Fruit fly (Drosophila melanogaster): ENCODE data around the gene CG13026.

Gene CG13026

dm6 chr3L:16708738-16709350, 17.1 kb downstream of the CG13026 start:
- no peak for TF ChIP-seq CG16779 (tag; optimal IDR thresholded peaks at IDR 0.05)
- peak; percentile 74 for TF ChIP-seq fkh (GFP tag; optimal IDR thresholded peaks at IDR 0.05)
- TF ChIP-seq Eip75B (GFP tag; optimal IDR thresholded peaks at IDR 0.05), result no peak

DNA sequence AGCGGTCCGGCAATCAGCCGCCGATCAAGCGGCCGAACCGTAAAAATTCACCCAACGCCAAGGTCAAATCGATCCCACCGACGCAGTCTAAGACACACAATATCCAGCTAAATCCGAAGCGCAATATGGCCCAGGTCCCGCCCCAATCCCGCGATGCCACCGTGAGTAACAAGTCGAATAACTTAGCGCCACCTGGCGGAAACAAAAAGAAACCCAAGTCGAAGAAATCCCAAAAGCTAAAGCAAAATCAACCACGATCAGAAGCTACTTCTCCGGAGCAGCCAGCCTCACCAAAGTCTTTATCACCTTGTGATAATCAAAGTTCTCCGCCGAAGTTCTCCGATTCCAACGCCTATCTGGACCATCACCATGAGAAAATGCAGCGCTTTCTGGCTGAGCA, 20.3 kb downstream of the CG13026 start:
- TF ChIP-seq CG9139 (GFP tag; optimal IDR thresholded peaks at IDR 0.05), result no peak
- no peak for TF ChIP-seq salr (GFP tag; optimal IDR thresholded peaks at IDR 0.05)
- TF ChIP-seq fkh (GFP tag; optimal IDR thresholded peaks at IDR 0.05), result no peak
- TF ChIP-seq CG3032 (tag; optimal IDR thresholded peaks at IDR 0.05), result no peak
- no peak for TF ChIP-seq acj6 (GFP tag; optimal IDR thresholded peaks at IDR 0.05)
- no peak for TF ChIP-seq achi (GFP tag; optimal IDR thresholded peaks at IDR 0.05)
- TF ChIP-seq Eip75B (GFP tag; optimal IDR thresholded peaks at IDR 0.05), result no peak
- no peak for TF ChIP-seq pdm3 (GFP tag; optimal IDR thresholded peaks at IDR 0.05)
- TF ChIP-seq Blimp-1 (GFP tag; optimal IDR thresholded peaks at IDR 0.05), result no peak

DNA sequence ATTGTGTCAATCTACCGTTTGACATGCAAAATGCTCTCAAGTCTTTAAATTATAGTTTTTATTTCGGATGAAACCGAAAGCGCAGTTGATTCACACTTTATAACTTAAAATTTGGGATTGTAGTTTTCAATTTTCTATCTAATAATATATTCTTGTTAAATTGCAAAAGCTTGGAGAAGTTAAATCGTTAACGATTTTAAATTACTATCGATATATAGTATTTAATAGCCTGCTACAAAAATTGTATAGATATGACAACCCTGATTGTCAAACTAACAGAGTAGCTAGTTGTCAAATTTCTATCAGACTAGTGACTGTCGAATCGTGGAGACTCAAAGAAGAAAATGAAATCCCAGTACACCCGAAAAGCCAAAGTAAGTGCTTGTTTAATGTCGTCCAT, 21.3 kb downstream of the CG13026 start, which contains the start of gene CG9692:
Gene CG9692 (plus strand): TSS at position 301 of the 400 bp plus-strand sequence.
- TF ChIP-seq CG4318 (GFP tag; optimal IDR thresholded peaks at IDR 0.05) (no peak), OdsH (GFP tag; optimal IDR thresholded peaks at IDR 0.05) (no peak), fd59A (GFP tag; optimal IDR thresholded peaks at IDR 0.05) (no peak), CG1621 (tag; optimal IDR thresholded peaks at IDR 0.05) (no peak), CG15336 (GFP tag; IDR thresholded peaks at IDR 0.05) (no peak), ss (GFP tag; optimal IDR thresholded peaks at IDR 0.05) (no peak), CG31627 (GFP tag; optimal IDR thresholded peaks at IDR 0.05) (no peak), Sox14 (GFP tag; optimal IDR thresholded peaks at IDR 0.05) (no peak), dsx (GFP tag; optimal IDR thresholded peaks at IDR 0.05; ENCODE audit: poor library complexity, severe bottlenecking) (no peak), CG3032 (tag; optimal IDR thresholded peaks at IDR 0.05) (no peak), CG6808 (GFP tag; optimal IDR thresholded peaks at IDR 0.05) (no peak), CG6163 (GFP tag; IDR thresholded peaks at IDR 0.05) (no peak), Hr38 (GFP tag; optimal IDR thresholded peaks at IDR 0.05) (no peak)

DNA sequence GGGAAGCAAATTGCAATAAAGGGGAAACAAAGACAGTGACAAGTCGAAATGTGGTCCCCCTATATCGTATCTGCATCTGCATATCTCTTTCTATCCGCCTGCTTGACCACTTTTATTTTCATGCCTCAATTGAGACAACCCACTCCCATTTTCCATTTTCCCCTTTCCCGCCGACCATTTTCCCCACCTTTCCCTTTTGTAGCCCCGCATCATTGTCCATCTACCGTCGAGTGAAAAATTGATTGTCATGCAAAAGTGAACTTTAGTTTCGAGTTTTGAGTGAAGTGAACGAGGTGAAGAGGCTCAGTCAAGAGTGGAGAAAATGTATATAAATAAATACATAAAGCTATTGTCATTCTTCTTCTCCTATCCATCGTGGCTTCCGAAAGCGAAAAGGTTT, 21.7 kb downstream of the CG13026 start:
- TF ChIP-seq CG3919 (GFP tag; optimal IDR thresholded peaks at IDR 0.05), result no peak
- TF ChIP-seq Eip78C (GFP tag), result peak; percentile 40

DNA sequence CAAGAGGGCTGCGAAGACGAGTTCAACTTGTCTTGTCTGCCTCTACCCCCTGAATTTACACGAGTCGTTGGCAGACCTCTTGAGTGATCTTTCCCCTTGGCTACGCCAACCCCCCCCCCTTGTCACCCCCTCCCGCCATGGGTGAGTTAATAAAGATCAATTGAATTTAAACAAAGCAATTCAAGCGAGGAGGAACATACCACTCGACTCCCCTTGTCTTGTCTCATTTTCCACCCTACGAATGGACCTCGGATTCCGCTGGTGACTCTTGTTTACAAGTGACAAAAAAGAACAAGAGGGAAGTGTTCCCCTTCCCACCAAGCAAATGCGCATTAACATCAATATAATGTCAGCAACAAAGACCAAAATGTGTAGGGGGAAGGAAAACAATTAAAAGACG, 23.1 kb downstream of the CG13026 start:
- TF ChIP-seq lz (GFP tag; optimal IDR thresholded peaks at IDR 0.05), result no peak
- peak; percentile 25 for TF ChIP-seq fkh (GFP tag; optimal IDR thresholded peaks at IDR 0.05)
- no peak for TF ChIP-seq CG6276 (GFP tag; optimal IDR thresholded peaks at IDR 0.05)

- TF ChIP-seq ss (GFP tag; optimal IDR thresholded peaks at IDR 0.05), result no peak
- no peak for TF ChIP-seq Eip75B (GFP tag; optimal IDR thresholded peaks at IDR 0.05)
- peak; percentile 54 for TF ChIP-seq vri (GFP tag; optimal IDR thresholded peaks at IDR 0.05)
- TF ChIP-seq fkh (GFP tag; optimal IDR thresholded peaks at IDR 0.05), result peak; percentile 60
- TF ChIP-seq CG6276 (GFP tag; optimal IDR thresholded peaks at IDR 0.05), result no peak
- TF ChIP-seq CG11902 (GFP tag; optimal IDR thresholded peaks at IDR 0.05), result no peak
- no peak for TF ChIP-seq Lpt (GFP tag; optimal IDR thresholded peaks at IDR 0.05)
Observed at dm6 chr3L:16699292-16700026, 26.5 kb downstream of the CG13026 start.

Measured in whole organism, prepupa.